Worm (Caenorhabditis elegans) whole organism, L3 larva: ENCODE results near the gene nhr-213.

ENCODE experiments used
- R02D3.7 ChIP-seq: fragments of 150-350 bp; optimal IDR thresholded peaks from 2 replicates; lab custom pipeline; 2014; ENCODE audit warnings: missing biosample characterization, missing genetic modification characterization
- ama-1 ChIP-seq: fragments of 150-350 bp; optimal IDR thresholded peaks from 2 replicates; lab custom pipeline; 2018
- ceh-28 ChIP-seq: fragments of 150-350 bp; optimal IDR thresholded peaks from 2 replicates; lab custom pipeline; 2014; ENCODE audit warnings: missing biosample characterization, missing genetic modification reagents, missing genetic modification characterization
- ceh-82 ChIP-seq: fragments of 150-350 bp; optimal IDR thresholded peaks from 2 replicates; lab custom pipeline; 2014; ENCODE audit warnings: missing biosample characterization, missing genetic modification characterization
- daf-12 ChIP-seq: fragments of 150-350 bp; optimal IDR thresholded peaks from 2 replicates; lab custom pipeline; 2014; ENCODE audit warnings: missing biosample characterization, missing genetic modification reagents, missing genetic modification characterization
- egl-27 ChIP-seq: sonication (generic microtip); optimal IDR thresholded peaks from 4 replicates; lab custom pipeline; 2017; ENCODE audit warnings: missing biosample characterization, missing genetic modification reagents, missing genetic modification characterization
- egl-5 ChIP-seq: fragments of 150-350 bp; optimal IDR thresholded peaks from 2 replicates; lab custom pipeline; 2017; ENCODE audit warnings: missing biosample characterization, missing genetic modification reagents, missing genetic modification characterization, inconsistent platforms
- elt-1 ChIP-seq: fragments of 150-350 bp; optimal IDR thresholded peaks from 2 replicates; lab custom pipeline; 2014; ENCODE audit warnings: missing biosample characterization, missing genetic modification characterization
- elt-2 ChIP-seq: sonication (generic microtip); optimal IDR thresholded peaks from 2 replicates; lab custom pipeline; 2016; ENCODE audit warnings: missing genetic modification reagents, mild to moderate bottlenecking, missing genetic modification characterization, missing compliant biosample characterization
- elt-3 ChIP-seq, 3 experiments: fragments of 150-350 bp in 1 of 3; sonication (generic microtip) in 2 of 3; optimal IDR thresholded peaks; 2 replicates in 2 of 3; 4 replicates in 1 of 3; lab custom pipeline; 2014 to 2017; ENCODE audit warnings: missing biosample characterization in 3 of 3, missing genetic modification characterization in 3 of 3
- eor-1 ChIP-seq, 2 experiments: fragments of 150-350 bp; optimal IDR thresholded peaks; 2 replicates each; lab custom pipeline; 2014 to 2018; ENCODE audit warnings: missing biosample characterization in 2 of 2, missing genetic modification characterization in 2 of 2
- fkh-2 ChIP-seq: fragments of 150-350 bp; optimal IDR thresholded peaks from 2 replicates; lab custom pipeline; 2014; ENCODE audit warnings: missing biosample characterization, missing genetic modification reagents, missing genetic modification characterization
- fos-1 ChIP-seq: fragments of 150-350 bp; optimal IDR thresholded peaks from 2 replicates; lab custom pipeline; 2014; ENCODE audit warnings: missing biosample characterization, missing genetic modification characterization
- jun-1 ChIP-seq: fragments of 150-350 bp; optimal IDR thresholded peaks from 2 replicates; lab custom pipeline; 2014; ENCODE audit warnings: missing biosample characterization, missing genetic modification reagents, missing genetic modification characterization
- lin-15B ChIP-seq: fragments of 150-350 bp; optimal IDR thresholded peaks from 2 replicates; lab custom pipeline; 2014; ENCODE audit warnings: missing biosample characterization, missing genetic modification characterization
- lin-39 ChIP-seq: fragments of 150-350 bp; optimal IDR thresholded peaks from 2 replicates; lab custom pipeline; 2018; ENCODE audit warnings: missing biosample characterization, missing genetic modification reagents, missing genetic modification characterization
- lsy-12 ChIP-seq: sonication (generic microtip); optimal IDR thresholded peaks from 2 replicates; lab custom pipeline; 2016; ENCODE audit warnings: mild to moderate bottlenecking, missing genetic modification characterization, missing compliant biosample characterization
- mml-1 ChIP-seq: fragments of 150-350 bp; sonication (generic microtip); optimal IDR thresholded peaks from 3 replicates; lab custom pipeline; 2014; ENCODE audit warnings: missing biosample characterization, missing genetic modification characterization
- nfya-1 ChIP-seq: sonication (generic microtip); optimal IDR thresholded peaks from 2 replicates; lab custom pipeline; 2017; ENCODE audit warnings: missing genetic modification characterization, mild to moderate bottlenecking, missing compliant biosample characterization, antibody characterized with exemption, moderate library complexity; ENCODE audit not compliant: insufficient read depth
- nhr-11 ChIP-seq: fragments of 150-350 bp; optimal IDR thresholded peaks from 2 replicates; lab custom pipeline; 2014; ENCODE audit warnings: missing biosample characterization, missing genetic modification characterization
- nhr-23 ChIP-seq: fragments of 150-350 bp; optimal IDR thresholded peaks from 2 replicates; lab custom pipeline; 2014; ENCODE audit warnings: missing biosample characterization, missing genetic modification reagents, missing genetic modification characterization
- nhr-237 ChIP-seq: fragments of 150-350 bp; optimal IDR thresholded peaks from 2 replicates; lab custom pipeline; 2014; ENCODE audit warnings: missing biosample characterization, missing genetic modification characterization
- nhr-25 ChIP-seq: sonication (generic microtip); optimal IDR thresholded peaks from 2 replicates; lab custom pipeline; 2017; ENCODE audit warnings: missing biosample characterization, missing genetic modification characterization
- nhr-28 ChIP-seq: fragments of 150-350 bp; optimal IDR thresholded peaks from 2 replicates; lab custom pipeline; 2014; ENCODE audit warnings: missing biosample characterization, missing genetic modification characterization
- nhr-43 ChIP-seq: sonication (generic microtip); optimal IDR thresholded peaks from 2 replicates; lab custom pipeline; 2016; ENCODE audit warnings: mild to moderate bottlenecking, missing genetic modification characterization, missing compliant biosample characterization; ENCODE audit not compliant: poor library complexity, severe bottlenecking
- nhr-77 ChIP-seq: fragments of 150-350 bp; optimal IDR thresholded peaks from 2 replicates; lab custom pipeline; 2014; ENCODE audit warnings: missing biosample characterization, missing genetic modification characterization
- pha-4 ChIP-seq: fragments of 150-350 bp; optimal IDR thresholded peaks from 2 replicates; lab custom pipeline; 2014; ENCODE audit warnings: missing biosample characterization, missing genetic modification reagents, missing genetic modification characterization
- pqm-1 ChIP-seq: fragments of 150-350 bp; optimal IDR thresholded peaks from 2 replicates; lab custom pipeline; 2017; ENCODE audit warnings: missing biosample characterization, missing genetic modification characterization, inconsistent platforms
- skn-1 ChIP-seq: fragments of 150-350 bp; optimal IDR thresholded peaks from 2 replicates; lab custom pipeline; 2014; ENCODE audit warnings: missing biosample characterization, missing genetic modification characterization
- tbx-2 ChIP-seq: sonication (generic microtip); optimal IDR thresholded peaks from 2 replicates; lab custom pipeline; 2016; ENCODE audit warnings: mild to moderate bottlenecking, missing genetic modification characterization, missing compliant biosample characterization
- unc-39 ChIP-seq: sonication (generic microtip); optimal IDR thresholded peaks from 4 replicates; lab custom pipeline; 2017; ENCODE audit warnings: missing biosample characterization, missing genetic modification characterization
- unc-62 ChIP-seq: fragments of 150-350 bp; sonication (generic microtip); optimal IDR thresholded peaks from 4 replicates; lab custom pipeline; 2014; ENCODE audit warnings: missing biosample characterization, missing genetic modification reagents, missing genetic modification characterization
- zag-1 ChIP-seq: fragments of 150-350 bp; optimal IDR thresholded peaks from 2 replicates; lab custom pipeline; 2014; ENCODE audit warnings: missing biosample characterization, missing genetic modification characterization
- ztf-4 ChIP-seq: fragments of 150-350 bp; optimal IDR thresholded peaks from 2 replicates; lab custom pipeline; 2014; ENCODE audit warnings: missing biosample characterization, missing genetic modification characterization

The nhr-213 gene

DNA sequence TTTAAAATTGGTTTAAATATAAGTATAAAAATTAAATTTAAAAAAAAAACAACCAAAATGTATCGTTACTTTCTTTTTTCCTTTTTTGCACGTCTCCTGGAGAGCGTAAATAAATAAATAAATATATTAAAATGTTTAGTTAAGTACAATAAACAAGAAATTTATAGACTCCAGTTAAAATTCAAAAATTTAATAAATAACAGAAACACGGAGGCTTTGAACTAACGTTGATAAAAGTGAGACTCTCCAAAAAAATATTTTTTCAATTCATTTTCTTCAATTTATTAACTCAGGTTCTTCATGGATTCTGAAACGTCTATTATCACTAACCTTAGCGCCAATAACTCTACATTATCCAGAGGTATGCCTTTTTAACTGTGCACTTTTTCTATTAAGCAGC lies 4.8 kb downstream of the nhr-213 start, which contains the start of gene T06C12.12:
TSS of gene T06C12.12 (plus strand) at position 301 of the 400 bp plus-strand sequence.
- TF ChIP-seq zag-1 (tag; lab: Kevin White, UChicago) (no peak), unc-62 (GFP tag; lab: Kevin White, UChicago) (no peak)

DNA sequence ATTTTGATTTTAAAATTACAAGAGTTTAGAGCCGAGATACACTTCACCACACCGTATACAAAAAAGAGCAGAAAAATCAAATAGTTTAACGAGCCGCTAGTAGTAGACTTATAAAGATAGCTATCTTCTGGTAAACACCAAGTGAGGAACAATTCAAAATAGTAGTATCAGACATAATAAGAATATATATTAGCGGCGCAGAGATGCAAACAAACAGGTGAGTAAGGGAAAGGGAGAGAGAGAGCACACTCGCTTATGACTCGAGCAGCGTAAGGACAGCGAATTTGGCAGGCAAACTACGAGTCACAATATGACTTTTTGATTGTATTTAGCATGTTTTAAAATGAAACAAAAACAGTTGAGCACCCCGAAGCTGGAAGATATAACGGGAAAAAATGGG lies 5.3 kb downstream of the nhr-213 start:
- TF ChIP-seq tbx-2 (tag; lab: Kevin White, UChicago) (no peak), skn-1 (tag; lab: Kevin White, UChicago) (no peak), nhr-25 (no peak), nhr-23 (tag; lab: Kevin White, UChicago) (no peak), nhr-11 (tag; lab: Kevin White, UChicago) (no peak), elt-2 (tag; lab: Kevin White, UChicago) (peak; percentile 68), pqm-1 (peak; percentile 73), ztf-4 (tag; lab: Kevin White, UChicago) (no peak), pha-4 (tag; lab: Kevin White, UChicago) (peak; percentile 77), elt-3 (tag; optimal IDR thresholded peaks at IDR 0.05; lab: Kevin White, UChicago) (no peak), zag-1 (tag; lab: Kevin White, UChicago) (no peak), ama-1 (lab: Kevin White, UChicago) (no peak), R02D3.7 (tag; lab: Kevin White, UChicago) (no peak), eor-1 (tag; optimal IDR thresholded peaks at IDR 0.05; lab: Kevin White, UChicago) (no peak), nhr-237 (no peak), unc-39 (no peak), fkh-2 (tag; lab: Kevin White, UChicago) (no peak), lin-15B (tag; lab: Kevin White, UChicago) (no peak), egl-27 (tag; lab: Kevin White, UChicago) (no peak), unc-62 (GFP tag; lab: Kevin White, UChicago) (no peak), ceh-28 (tag; lab: Kevin White, UChicago) (no peak), nhr-77 (tag; lab: Kevin White, UChicago) (no peak)

- TF ChIP-seq elt-2 (tag; lab: Kevin White, UChicago) (peak; percentile 72), nhr-28 (tag; lab: Kevin White, UChicago) (no peak), pqm-1 (peak; percentile 57), lin-39 (tag; lab: Kevin White, UChicago) (no peak), pha-4 (tag; lab: Kevin White, UChicago) (peak; percentile 51)
Observed at ce11 chrV:15890115-15890514, 6.5 kb downstream of the nhr-213 start.

DNA sequence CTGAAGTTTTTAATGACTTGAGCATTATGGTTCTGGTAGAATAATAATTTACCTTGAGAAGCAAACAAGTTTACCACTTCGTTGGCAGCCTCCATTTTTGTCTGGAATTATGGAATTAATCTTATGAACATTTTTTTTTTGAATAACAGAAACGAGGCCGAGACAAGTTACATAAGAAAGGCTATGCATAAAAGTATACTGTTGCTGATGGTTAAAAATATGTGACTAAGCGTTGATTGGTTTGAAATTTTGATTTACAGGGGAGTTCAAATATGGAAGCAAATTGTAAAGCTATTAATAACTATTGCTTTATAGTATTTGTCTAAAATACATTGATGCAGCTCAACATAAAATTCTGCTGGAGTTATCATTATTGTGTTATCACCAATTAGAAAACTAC lies 7.8 kb downstream of the nhr-213 start, which contains the start of gene cgt-1:
TSS of gene cgt-1 (minus strand) at position 101 of the 400 bp plus-strand sequence.
- TF ChIP-seq elt-1 (tag; lab: Kevin White, UChicago): no peak
- no peak for TF ChIP-seq nhr-25
- TF ChIP-seq unc-62 (GFP tag; lab: Kevin White, UChicago): no peak
- TF ChIP-seq nhr-11 (tag; lab: Kevin White, UChicago): no peak
- TF ChIP-seq mml-1 (tag; lab: Kevin White, UChicago): no peak
- no peak for TF ChIP-seq egl-5
- no peak for TF ChIP-seq lsy-12 (tag; lab: Kevin White, UChicago)
- no peak for TF ChIP-seq ceh-82 (tag; lab: Kevin White, UChicago)

- TF ChIP-seq nhr-23 (tag; lab: Kevin White, UChicago) (no peak), daf-12 (tag; lab: Kevin White, UChicago) (no peak), pqm-1 (peak; percentile 89), jun-1 (tag; lab: Kevin White, UChicago) (peak; percentile 70), pha-4 (tag; lab: Kevin White, UChicago) (peak; percentile 16), elt-2 (tag; lab: Kevin White, UChicago) (peak; percentile 93), nhr-43 (tag; lab: Kevin White, UChicago) (no peak), skn-1 (tag; lab: Kevin White, UChicago) (no peak), R02D3.7 (tag; lab: Kevin White, UChicago) (no peak), eor-1 (tag; optimal IDR thresholded peaks at IDR 0.05; lab: Kevin White, UChicago) (no peak), nfya-1 (tag; lab: Kevin White, UChicago) (peak; percentile 76), fos-1 (peak; percentile 33), mml-1 (tag; lab: Kevin White, UChicago) (no peak)
Observed at ce11 chrV:15887708-15888295, 8.8 kb downstream of the nhr-213 start.
